Worm (Caenorhabditis elegans) whole organism, L2 larva: Measurements from ENCODE around the gene plrg-1.

Source experiments
- aly-2 ChIP-seq: fragments of 150-350 bp; optimal IDR thresholded peaks from 2 replicates; lab custom pipeline; 2014; ENCODE audit warnings: missing biosample characterization, missing genetic modification characterization
- ama-1 ChIP-seq: fragments of 150-350 bp; optimal IDR thresholded peaks from 2 replicates; lab custom pipeline; 2018; ENCODE audit warnings: inconsistent platforms

DNA sequence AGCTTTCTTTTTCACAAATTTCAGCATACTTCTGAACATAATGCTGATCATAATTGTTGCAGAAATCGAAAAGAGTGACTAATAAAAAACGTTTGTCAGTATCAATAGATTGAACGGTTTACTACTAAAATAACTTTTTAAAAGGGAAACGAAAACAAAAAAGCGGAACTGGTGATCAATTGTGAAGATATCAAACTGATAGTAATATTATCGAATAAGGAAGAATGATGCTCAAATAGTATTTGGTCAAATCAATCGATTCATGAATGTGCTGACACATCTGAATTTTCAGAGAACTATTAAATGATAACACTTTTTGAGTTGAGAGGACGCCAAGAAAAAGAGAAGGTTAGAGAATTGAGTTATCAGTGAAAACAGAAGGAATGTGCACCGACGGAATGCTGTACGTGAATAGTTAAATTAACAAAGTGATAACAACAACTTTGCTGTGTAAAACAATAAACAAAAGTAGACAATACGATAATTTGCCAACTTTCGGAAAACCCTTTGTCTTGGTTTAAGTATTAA, 31.1 kb downstream of the plrg-1 start, which contains the start of gene D1054.5:
- TF ChIP-seq aly-2 (tag; lab: Kevin White, UChicago): no peak
- TF ChIP-seq ama-1: no peak
